Fruit fly (Drosophila melanogaster) whole organism, embryonic: ENCODE results near the gene CG10300.

Source experiments
- Asciz ChIP-seq: fragments of 200-800 bp; sonication (Bioruptor generic); optimal IDR thresholded peaks from 2 replicates; lab custom pipeline; 2017; ENCODE audit warnings: missing biosample characterization, mild to moderate bottlenecking, missing genetic modification characterization, missing genetic modification reagents
- Atf6 ChIP-seq: fragments of 200-800 bp; sonication (Bioruptor generic); IDR thresholded peaks from 2 replicates; pipeline ENCODE4 v1.3.6; 2022; ENCODE audit warnings: missing biosample characterization, missing genetic modification characterization
- B-H2 ChIP-seq: fragments of 200-800 bp; sonication (Bioruptor generic); optimal IDR thresholded peaks from 2 replicates; lab custom pipeline; 2018; ENCODE audit warnings: missing biosample characterization, mild to moderate bottlenecking, missing genetic modification characterization
- Bgb ChIP-seq: fragments of 200-800 bp; sonication (Bioruptor generic); IDR thresholded peaks from 2 replicates; pipeline ENCODE4 v1.3.6; 2022; ENCODE audit warnings: missing biosample characterization, missing genetic modification characterization; ENCODE audit not compliant: partially characterized antibody
- CG10209 ChIP-seq: fragments of 200-800 bp; sonication (Bioruptor generic); optimal IDR thresholded peaks from 3 replicates; lab custom pipeline; 2017; ENCODE audit warnings: missing biosample characterization, mild to moderate bottlenecking, missing genetic modification characterization, missing genetic modification reagents
- CG10431 ChIP-seq: fragments of 200-800 bp; sonication (Bioruptor generic); optimal IDR thresholded peaks from 3 replicates; lab custom pipeline; 2018; ENCODE audit warnings: missing biosample characterization, mild to moderate bottlenecking, missing genetic modification characterization
- CG11247 ChIP-seq: fragments of 200-800 bp; sonication (Bioruptor generic); IDR thresholded peaks from 2 replicates; pipeline ENCODE4 v1.3.6; 2022; ENCODE audit warnings: missing biosample characterization, missing genetic modification characterization
- CG14050 ChIP-seq: fragments of 200-800 bp; sonication (Bioruptor generic); IDR thresholded peaks from 3 replicates; pipeline ENCODE4 v1.3.6; 2022; ENCODE audit warnings: missing biosample characterization, missing genetic modification characterization
- CG14860 ChIP-seq: fragments of 200-800 bp; sonication (Bioruptor generic); IDR thresholded peaks from 3 replicates; pipeline ENCODE4 v1.3.6; 2022; ENCODE audit warnings: missing biosample characterization, missing genetic modification characterization; ENCODE audit not compliant: partially characterized antibody
- CG18011 ChIP-seq: fragments of 200-800 bp; sonication (Bioruptor generic); optimal IDR thresholded peaks from 2 replicates; lab custom pipeline; 2017; ENCODE audit warnings: missing biosample characterization, missing genetic modification characterization, mild to moderate bottlenecking, moderate library complexity, missing genotype
- CG2678 ChIP-seq: fragments of 200-800 bp; sonication (Bioruptor generic); optimal IDR thresholded peaks from 3 replicates; lab custom pipeline; 2019; ENCODE audit warnings: missing biosample characterization, mild to moderate bottlenecking, missing genetic modification characterization, moderate library complexity
- CG3281 ChIP-seq: fragments of 200-800 bp; sonication (Bioruptor generic); optimal IDR thresholded peaks from 3 replicates; lab custom pipeline; 2017; ENCODE audit warnings: missing biosample characterization, mild to moderate bottlenecking, missing genetic modification characterization
- CG33213 ChIP-seq: fragments of 200-800 bp; sonication (Bioruptor generic); optimal IDR thresholded peaks from 3 replicates; lab custom pipeline; 2016; ENCODE audit warnings: missing biosample characterization, missing genetic modification characterization
- CG42726 ChIP-seq: fragments of 200-800 bp; sonication (Bioruptor generic); IDR thresholded peaks from 2 replicates; pipeline ENCODE4 v1.3.6; 2022; ENCODE audit warnings: missing biosample characterization, missing genetic modification characterization; ENCODE audit not compliant: partially characterized antibody
- CG4424 ChIP-seq: fragments of 200-800 bp; sonication (Bioruptor generic); optimal IDR thresholded peaks from 3 replicates; lab custom pipeline; 2016; ENCODE audit warnings: missing biosample characterization, missing genetic modification characterization
- CG4820 ChIP-seq: fragments of 200-800 bp; sonication (Bioruptor generic); optimal IDR thresholded peaks from 3 replicates; lab custom pipeline; 2016; ENCODE audit warnings: missing biosample characterization, missing genetic modification characterization
- CG7357 ChIP-seq: fragments of 200-800 bp; sonication (Bioruptor generic); IDR thresholded peaks from 3 replicates; pipeline ENCODE4 v1.3.6; 2022; ENCODE audit warnings: missing biosample characterization, missing genetic modification characterization
- CG8290 ChIP-seq, 3 experiments: fragments of 200-800 bp; sonication (Bioruptor generic); optimal IDR thresholded peaks; 2 replicates each; lab custom pipeline; 2016 to 2019; ENCODE audit warnings: missing biosample characterization in 3 of 3, missing genetic modification characterization in 3 of 3, mild to moderate bottlenecking in 2 of 3, moderate library complexity in 1 of 3
- CTCF ChIP-seq: fragments of 200-800 bp; sonication (Bioruptor generic); optimal IDR thresholded peaks from 2 replicates; lab custom pipeline; 2017; ENCODE audit warnings: missing biosample characterization, mild to moderate bottlenecking, missing genetic modification characterization, moderate library complexity
- CrebB ChIP-seq: fragments of 200-800 bp; sonication (Bioruptor generic); optimal IDR thresholded peaks from 3 replicates; lab custom pipeline; 2018; ENCODE audit warnings: missing biosample characterization, mild to moderate bottlenecking, missing genetic modification characterization
- Deaf1 ChIP-seq: fragments of 200-800 bp; optimal IDR thresholded peaks from 3 replicates; lab custom pipeline; 2019; ENCODE audit warnings: missing biosample characterization, mild to moderate bottlenecking, missing genetic modification characterization, moderate library complexity
- Dip2 ChIP-seq: fragments of 200-800 bp; sonication (Bioruptor generic); IDR thresholded peaks from 2 replicates; pipeline ENCODE4 v1.3.6; 2022; ENCODE audit warnings: missing biosample characterization, missing genetic modification characterization
- Doc2 ChIP-seq: fragments of 200-800 bp; sonication (Bioruptor generic); IDR thresholded peaks from 2 replicates; pipeline ENCODE4 v1.3.6; 2022; ENCODE audit warnings: missing biosample characterization, missing genetic modification characterization
- Doc3 ChIP-seq: fragments of 200-800 bp; sonication (Bioruptor generic); IDR thresholded peaks from 3 replicates; pipeline ENCODE4 v1.3.6; 2022; ENCODE audit warnings: missing biosample characterization, missing genetic modification characterization; ENCODE audit not compliant: partially characterized antibody
- Fer1 ChIP-seq: fragments of 200-800 bp; sonication (Bioruptor generic); optimal IDR thresholded peaks from 2 replicates; lab custom pipeline; 2017; ENCODE audit warnings: missing biosample characterization, mild to moderate bottlenecking, missing genetic modification characterization
- Hey ChIP-seq: fragments of 200-800 bp; sonication (Bioruptor generic); optimal IDR thresholded peaks from 3 replicates; lab custom pipeline; 2018; ENCODE audit warnings: missing biosample characterization, mild to moderate bottlenecking, missing genetic modification characterization
- Neu2 ChIP-seq: fragments of 200-800 bp; sonication (Bioruptor generic); optimal IDR thresholded peaks from 3 replicates; lab custom pipeline; 2016; ENCODE audit warnings: missing biosample characterization, missing genetic modification characterization, borderline replicate concordance
- NfI ChIP-seq: fragments of 200-800 bp; sonication (Bioruptor generic); optimal IDR thresholded peaks from 3 replicates; lab custom pipeline; 2018; ENCODE audit warnings: missing biosample characterization, mild to moderate bottlenecking, missing genetic modification characterization, moderate library complexity
- Opbp ChIP-seq: fragments of 200-800 bp; sonication (Bioruptor generic); IDR thresholded peaks from 3 replicates; pipeline ENCODE4 v1.3.6; 2022; ENCODE audit warnings: missing biosample characterization, missing genetic modification characterization; ENCODE audit not compliant: partially characterized antibody
- Rfx ChIP-seq: fragments of 200-800 bp; sonication (Bioruptor generic); IDR thresholded peaks from 2 replicates; pipeline ENCODE4 v1.3.6; 2022; ENCODE audit warnings: missing biosample characterization, missing genetic modification characterization
- Ssrp ChIP-seq: fragments of 200-800 bp; sonication (Bioruptor generic); optimal IDR thresholded peaks from 2 replicates; lab custom pipeline; 2018; ENCODE audit warnings: missing biosample characterization, mild to moderate bottlenecking, missing genetic modification characterization, moderate library complexity
- TFAM ChIP-seq: fragments of 200-800 bp; sonication (Bioruptor generic); optimal IDR thresholded peaks from 2 replicates; lab custom pipeline; 2017; ENCODE audit warnings: missing biosample characterization, missing genetic modification characterization, inconsistent platforms
- ab ChIP-seq: fragments of 200-800 bp; sonication (Bioruptor generic); optimal IDR thresholded peaks from 2 replicates; lab custom pipeline; 2016; ENCODE audit warnings: missing biosample characterization, missing genetic modification characterization
- bsh ChIP-seq, 2 experiments: fragments of 200-800 bp; sonication (Bioruptor generic); optimal IDR thresholded peaks; 2 replicates each; lab custom pipeline; 2017 to 2018; ENCODE audit warnings: mild to moderate bottlenecking in 2 of 2, missing biosample characterization in 2 of 2, missing genetic modification characterization in 2 of 2, moderate library complexity in 1 of 2
- chinmo ChIP-seq: fragments of 200-800 bp; sonication (Bioruptor generic); IDR thresholded peaks from 4 replicates; pipeline ENCODE4 v1.3.6; 2022; ENCODE audit warnings: missing biosample characterization, missing genetic modification characterization; ENCODE audit not compliant: partially characterized antibody
- cwo ChIP-seq: fragments of 200-800 bp; sonication (Bioruptor generic); optimal IDR thresholded peaks from 3 replicates; lab custom pipeline; 2017; ENCODE audit warnings: missing biosample characterization, missing genetic modification characterization, mild to moderate bottlenecking, moderate library complexity, missing genetic modification reagents
- da ChIP-seq: fragments of 200-800 bp; sonication (Bioruptor generic); optimal IDR thresholded peaks from 2 replicates; lab custom pipeline; 2016; ENCODE audit warnings: missing biosample characterization, missing genetic modification characterization
- danr ChIP-seq: fragments of 200-800 bp; sonication (Bioruptor generic); IDR thresholded peaks from 2 replicates; pipeline ENCODE4 v1.3.6; 2022; ENCODE audit warnings: missing biosample characterization, missing genetic modification characterization
- dpn ChIP-seq, 2 experiments: fragments of 200-800 bp; sonication (Bioruptor generic); optimal IDR thresholded peaks; 3 replicates each; lab custom pipeline; 2016; ENCODE audit warnings: missing biosample characterization in 2 of 2, missing genetic modification characterization in 2 of 2
- dysf ChIP-seq: fragments of 200-800 bp; sonication (Bioruptor generic); IDR thresholded peaks from 3 replicates; pipeline ENCODE4 v1.3.6; 2022; ENCODE audit warnings: missing biosample characterization, missing genetic modification characterization
- eve ChIP-seq, 2 experiments: fragments of >200 bp; optimal IDR thresholded peaks; 2 replicates each; lab custom pipeline; 2017; ENCODE audit warnings: missing biosample characterization in 2 of 2, missing genetic modification characterization in 2 of 2
- lola ChIP-seq, 3 experiments: fragments of >200 bp in 2 of 3; fragments of 200-800 bp in 1 of 3; sonication (Bioruptor generic) in 1 of 3; optimal IDR thresholded peaks; 2 replicates each; lab custom pipeline; 2017 to 2019; ENCODE audit warnings: missing biosample characterization in 3 of 3, missing genetic modification characterization in 3 of 3, mild to moderate bottlenecking in 1 of 3, moderate library complexity in 1 of 3
- mld ChIP-seq: fragments of 200-800 bp; sonication (Bioruptor generic); IDR thresholded peaks from 3 replicates; pipeline ENCODE4 v1.3.6; 2022; ENCODE audit warnings: missing biosample characterization, missing genetic modification characterization; ENCODE audit not compliant: partially characterized antibody
- pfk ChIP-seq: fragments of 200-800 bp; sonication (Bioruptor generic); optimal IDR thresholded peaks from 2 replicates; lab custom pipeline; 2018; ENCODE audit warnings: missing biosample characterization, mild to moderate bottlenecking, missing genetic modification characterization, moderate library complexity
- pho ChIP-seq: fragments of 200-800 bp; sonication (Bioruptor generic); optimal IDR thresholded peaks from 2 replicates; lab custom pipeline; 2016; ENCODE audit warnings: missing biosample characterization, missing genetic modification characterization
- phol ChIP-seq: fragments of 200-800 bp; sonication (Bioruptor generic); optimal IDR thresholded peaks from 3 replicates; lab custom pipeline; 2018; ENCODE audit warnings: missing biosample characterization, mild to moderate bottlenecking, missing genetic modification characterization, moderate library complexity
- sc ChIP-seq, 3 experiments: fragments of >200 bp in 2 of 3; fragments of 200-800 bp in 1 of 3; sonication (Bioruptor generic) in 1 of 3; optimal IDR thresholded peaks; 2 replicates in 2 of 3; 3 replicates in 1 of 3; lab custom pipeline; 2017; ENCODE audit warnings: mild to moderate bottlenecking in 1 of 3, missing biosample characterization in 1 of 3, missing genetic modification characterization in 1 of 3, missing genetic modification reagents in 1 of 3
- sug ChIP-seq: fragments of 200-800 bp; optimal IDR thresholded peaks from 2 replicates; lab custom pipeline; 2019; ENCODE audit warnings: missing biosample characterization, mild to moderate bottlenecking, missing genetic modification characterization, moderate library complexity
- wek ChIP-seq: fragments of 200-800 bp; sonication (Bioruptor generic); optimal IDR thresholded peaks from 3 replicates; lab custom pipeline; 2018; ENCODE audit warnings: missing biosample characterization, mild to moderate bottlenecking, missing genetic modification characterization, moderate library complexity

Gene CG10300

DNA sequence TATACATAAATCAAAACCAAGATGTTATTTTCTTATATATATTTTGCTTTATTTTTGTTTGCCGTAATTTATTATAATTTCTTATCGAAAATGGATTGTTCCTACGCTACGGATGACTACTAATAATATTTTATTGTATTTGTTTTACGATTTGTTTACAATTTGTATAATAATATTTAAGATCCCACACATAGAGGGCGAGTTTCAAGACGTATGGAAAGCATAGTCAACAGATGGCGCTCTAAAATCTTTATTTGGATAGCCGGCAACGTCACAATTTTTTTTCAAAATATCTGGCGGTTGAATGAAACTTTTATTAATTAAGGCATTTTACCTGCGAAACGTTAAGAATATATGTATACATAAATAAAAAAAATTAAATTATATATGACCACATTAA, 10.6 kb downstream of the CG10300 start (continued):
- TF ChIP-seq pfk (GFP tag; lab: Kevin White, UChicago) (no peak), CG10431 (GFP tag; lab: Kevin White, UChicago) (no peak), CG42726 (no peak), CG18011 (no peak), CG4424 (GFP tag; lab: Kevin White, UChicago) (peak; percentile 22), CG3281 (GFP tag; lab: Kevin White, UChicago) (peak; percentile 2), cwo (no peak), TFAM (GFP tag; lab: Kevin White, UChicago) (no peak), NfI (GFP tag; lab: Kevin White, UChicago) (peak; percentile 45), CG14860 (GFP tag; lab: Robert Waterston, UW) (no peak), CG14050 (GFP tag; lab: Robert Waterston, UW) (no peak), CG2678 (tag; lab: Kevin White, UChicago) (peak; percentile 42), CTCF (GFP tag; lab: Kevin White, UChicago) (peak; percentile 98), Atf6 (no peak), bsh (GFP tag; optimal IDR thresholded peaks at IDR 0.05; lab: Kevin White, UChicago) (no peak), wek (no peak), B-H2 (GFP tag; lab: Kevin White, UChicago) (peak; percentile 72), CG8290 (GFP tag; optimal IDR thresholded peaks at IDR 0.05; lab: Kevin White, UChicago) (peak; percentile 6), CG8290 (tag; optimal IDR thresholded peaks at IDR 0.05; lab: Kevin White, UChicago) (peak in 1 of 2 experiments; percentile 46), CG11247 (no peak), Bgb (GFP tag; lab: Robert Waterston, UW) (peak; percentile 42; the same call in 1 of the 2 replicates), CG7357 (GFP tag; lab: Robert Waterston, UW) (no peak), ab (no peak), sug (tag; lab: Kevin White, UChicago) (peak; percentile 66), Fer1 (GFP tag; lab: Kevin White, UChicago) (no peak), Asciz (GFP tag; lab: Kevin White, UChicago) (peak; percentile 2), lola (GFP tag; optimal IDR thresholded peaks at IDR 0.05; lab: Kevin White, UChicago) (no peak), Doc3 (GFP tag; lab: Robert Waterston, UW) (no peak), CG33213 (no peak), Rfx (GFP tag; lab: Robert Waterston, UW) (peak; percentile 62), sc (optimal IDR thresholded peaks at IDR 0.05; lab: Kevin White, UChicago) (no peak), sc (GFP tag; optimal IDR thresholded peaks at IDR 0.05; lab: Kevin White, UChicago) (no peak), phol (tag; lab: Kevin White, UChicago) (peak; percentile 15), Neu2 (GFP tag; lab: Kevin White, UChicago) (no peak), da (GFP tag; lab: Kevin White, UChicago) (no peak), mld (GFP tag; lab: Robert Waterston, UW) (no peak), Deaf1 (peak; percentile 0), danr (GFP tag; lab: Robert Waterston, UW) (no peak), dysf (GFP tag; lab: Robert Waterston, UW) (no peak), CrebB (no peak), Dip2 (GFP tag; lab: Robert Waterston, UW) (peak; percentile 98), CG4820 (no peak), dpn (GFP tag; optimal IDR thresholded peaks at IDR 0.05; lab: Kevin White, UChicago) (peak in 1 of 2 experiments; percentile 57), CG10209 (no peak), Hey (tag; lab: Kevin White, UChicago) (no peak), Ssrp (tag; lab: Kevin White, UChicago) (no peak), chinmo (GFP tag; lab: Robert Waterston, UW) (no peak), eve (GFP tag; optimal IDR thresholded peaks at IDR 0.05; lab: Kevin White, UChicago) (peak in 1 of 2 experiments; percentile 31), Opbp (GFP tag; lab: Robert Waterston, UW) (no peak), pho (GFP tag; lab: Kevin White, UChicago) (no peak), Doc2 (no peak)
